Worm (Caenorhabditis elegans) whole organism, mixed stage, embryonic: ENCODE data around the gene aman-1.

Experiments used
- ces-1 ChIP-seq: fragments of 150-350 bp; optimal IDR thresholded peaks from 2 replicates; lab custom pipeline; 2014; ENCODE audit warnings: missing biosample characterization, missing genetic modification reagents, missing genetic modification characterization
- elt-1 ChIP-seq: sonication (generic microtip); optimal IDR thresholded peaks from 2 replicates; lab custom pipeline; 2017; ENCODE audit warnings: missing genetic modification characterization, mild to moderate bottlenecking, missing compliant biosample characterization, antibody characterized with exemption, moderate library complexity, borderline replicate concordance; ENCODE audit not compliant: insufficient read depth
- lin-13 ChIP-seq: fragments of 150-350 bp; optimal IDR thresholded peaks from 2 replicates; lab custom pipeline; 2014; ENCODE audit warnings: missing biosample characterization, missing genetic modification characterization
- nhr-2 ChIP-seq: fragments of 150-350 bp; optimal IDR thresholded peaks from 2 replicates; lab custom pipeline; 2014; ENCODE audit warnings: missing biosample characterization, missing genetic modification characterization
- nhr-237 ChIP-seq: fragments of 150-350 bp; optimal IDR thresholded peaks from 2 replicates; lab custom pipeline; 2014; ENCODE audit warnings: missing biosample characterization, missing genetic modification characterization
- nhr-28 ChIP-seq: fragments of 150-350 bp; optimal IDR thresholded peaks from 2 replicates; lab custom pipeline; 2014; ENCODE audit warnings: missing biosample characterization, missing genetic modification characterization
- snpc-4 ChIP-seq: fragments of 150-350 bp; optimal IDR thresholded peaks from 2 replicates; lab custom pipeline; 2014; ENCODE audit warnings: missing biosample characterization, missing genetic modification characterization
- unc-39 ChIP-seq: fragments of 150-350 bp; optimal IDR thresholded peaks from 2 replicates; lab custom pipeline; 2014; ENCODE audit warnings: missing biosample characterization, missing genetic modification characterization

DNA sequence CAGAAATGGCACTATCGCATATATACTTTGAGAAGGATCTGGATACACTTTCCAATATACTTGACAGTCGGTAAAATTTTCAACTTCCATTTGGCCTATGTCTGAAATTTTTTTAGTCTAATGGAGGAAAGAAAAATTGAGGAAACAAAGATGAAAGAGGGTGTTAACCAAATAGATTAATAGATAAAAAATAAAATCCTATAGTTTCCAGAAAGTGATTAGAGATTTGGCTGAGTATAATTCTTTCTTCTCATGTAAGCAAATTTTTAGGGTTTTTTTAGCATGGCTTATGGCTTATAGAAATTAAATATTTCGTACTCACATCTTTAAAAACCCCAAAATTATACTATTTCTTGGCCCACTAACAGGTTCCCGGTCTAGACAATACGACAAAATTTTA lies 37.0 kb downstream of the aman-1 start, which contains the start of gene npr-1:
- TF ChIP-seq elt-1 (no peak), nhr-2 (no peak), lin-13 (tag; lab: Kevin White, UChicago) (no peak), unc-39 (tag; lab: Kevin White, UChicago) (no peak), ces-1 (GFP tag; lab: Kevin White, UChicago) (no peak), nhr-28 (tag; lab: Kevin White, UChicago) (no peak), snpc-4 (tag; lab: Kevin White, UChicago) (no peak), nhr-237 (no peak)
